Fruit fly (Drosophila melanogaster): ENCODE results near the gene CG7099.

Gene CG7099

DNA sequence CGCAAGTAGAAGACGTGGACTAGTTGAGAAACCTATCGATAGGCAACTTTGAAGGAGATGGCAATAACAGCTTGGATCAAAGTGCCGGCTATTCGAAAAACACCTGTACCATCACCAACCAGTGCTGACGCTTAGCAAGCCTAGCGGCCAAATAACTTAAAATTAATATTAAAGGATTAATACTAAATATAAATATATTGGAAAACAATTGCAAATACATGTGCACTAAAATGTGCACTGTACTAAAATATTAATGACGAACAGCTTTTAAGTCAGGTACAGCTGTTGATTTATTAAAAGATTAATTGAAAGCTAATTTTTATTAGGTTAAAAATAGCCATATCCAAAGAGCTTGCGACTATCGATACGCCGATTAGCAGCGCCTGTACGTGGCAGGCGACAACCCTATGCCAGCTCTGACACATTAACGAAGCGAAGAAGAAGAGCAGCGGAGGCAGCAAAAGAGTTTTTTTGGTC lies 8.8 kb upstream of the CG7099 start, which contains the start of the genes CG9302 and beta'COP (continued):
- TF ChIP-seq CG10321 (GFP tag; IDR thresholded peaks at IDR 0.05): no peak
- peak; percentile 51 for TF ChIP-seq fd96Cb (tag; optimal IDR thresholded peaks at IDR 0.05)
- peak; percentile 46 for TF ChIP-seq CG4820 (GFP tag; optimal IDR thresholded peaks at IDR 0.05)
- peak; percentile 55 for TF ChIP-seq CG10979 (tag; optimal IDR thresholded peaks at IDR 0.05)
- TF ChIP-seq YL-1 (GFP tag; optimal IDR thresholded peaks at IDR 0.05): peak; percentile 73
- TF ChIP-seq nmo (GFP tag; optimal IDR thresholded peaks at IDR 0.05): peak; percentile 91
- TF ChIP-seq D (optimal IDR thresholded peaks at IDR 0.05): no peak
- TF ChIP-seq D (GFP tag; optimal IDR thresholded peaks at IDR 0.05): peak; percentile 32
- peak; percentile 45 for TF ChIP-seq Ets97D (GFP tag; optimal IDR thresholded peaks at IDR 0.05)
- peak; percentile 72 for TF ChIP-seq CG4404 (GFP tag; IDR thresholded peaks at IDR 0.05)
- no peak for TF ChIP-seq vvl (GFP tag; IDR thresholded peaks at IDR 0.05)
- peak; percentile 51 for TF ChIP-seq HLH54F (GFP tag; optimal IDR thresholded peaks at IDR 0.05)
- peak; percentile 68 for TF ChIP-seq inv (GFP tag; IDR thresholded peaks at IDR 0.05; ENCODE audit: partially characterized antibody)
- TF ChIP-seq lov (optimal IDR thresholded peaks at IDR 0.05): no peak
- no peak for TF ChIP-seq lov (GFP tag; IDR thresholded peaks at IDR 0.05)
- TF ChIP-seq nom (GFP tag; optimal IDR thresholded peaks at IDR 0.05): no peak
- no peak for TF ChIP-seq CG1024 (GFP tag; IDR thresholded peaks at IDR 0.05)
- TF ChIP-seq Meics (GFP tag; optimal IDR thresholded peaks at IDR 0.05): peak; percentile 71
- TF ChIP-seq CG11456 (GFP tag; IDR thresholded peaks at IDR 0.05): peak; percentile 68; the same call in 1 of the 3 replicates
- TF ChIP-seq D19A (tag; optimal IDR thresholded peaks at IDR 0.05): no peak
- no peak for TF ChIP-seq CG12769 (tag; optimal IDR thresholded peaks at IDR 0.05)
- peak; percentile 33 for TF ChIP-seq CG7987 (GFP tag; optimal IDR thresholded peaks at IDR 0.05)
- TF ChIP-seq gfzf (GFP tag; optimal IDR thresholded peaks at IDR 0.05): no peak
- no peak for TF ChIP-seq CG14050 (GFP tag; IDR thresholded peaks at IDR 0.05)
- TF ChIP-seq CG8089 (GFP tag; optimal IDR thresholded peaks at IDR 0.05): no peak
- TF ChIP-seq slou (GFP tag; optimal IDR thresholded peaks at IDR 0.05): peak; percentile 81
- no peak for TF ChIP-seq ro (GFP tag; IDR thresholded peaks at IDR 0.05)
- TF ChIP-seq cato (GFP tag; optimal IDR thresholded peaks at IDR 0.05; ENCODE audit: borderline replicate concordance): peak; percentile 50
- TF ChIP-seq ssp (GFP tag; IDR thresholded peaks at IDR 0.05): peak; percentile 54; the same call in 1 of the 2 replicates
- TF ChIP-seq Mad (GFP tag; optimal IDR thresholded peaks at IDR 0.05): peak; percentile 47
- no peak for TF ChIP-seq bowl (GFP tag; IDR thresholded peaks at IDR 0.05)
- TF ChIP-seq Trl (optimal IDR thresholded peaks at IDR 0.05): no peak
- peak; percentile 22 for TF ChIP-seq Trl (GFP tag; optimal IDR thresholded peaks at IDR 0.05)
- no peak for TF ChIP-seq MTF-1 (GFP tag; optimal IDR thresholded peaks at IDR 0.05; ENCODE audit: borderline replicate concordance)
- TF ChIP-seq CG2202 (tag; optimal IDR thresholded peaks at IDR 0.05): peak; percentile 10
- peak; percentile 68; the same call in 2 of the 3 replicates for TF ChIP-seq CG14860 (GFP tag; IDR thresholded peaks at IDR 0.05; ENCODE audit: partially characterized antibody)
- no peak for TF ChIP-seq dati (GFP tag; IDR thresholded peaks at IDR 0.05)
- TF ChIP-seq ken (GFP tag; IDR thresholded peaks at IDR 0.05): peak; percentile 71; the same call in 2 of the 3 replicates
- TF ChIP-seq Doc2 (GFP tag; IDR thresholded peaks at IDR 0.05): no peak
- TF ChIP-seq NC2α (GFP tag; optimal IDR thresholded peaks at IDR 0.05): no peak
- TF ChIP-seq CG1529 (GFP tag; optimal IDR thresholded peaks at IDR 0.05): no peak
- no peak for TF ChIP-seq fu2 (GFP tag; optimal IDR thresholded peaks at IDR 0.05)
- TF ChIP-seq Eip74EF (GFP tag; optimal IDR thresholded peaks at IDR 0.05): no peak
- TF ChIP-seq CG12744 (GFP tag; optimal IDR thresholded peaks at IDR 0.05): peak; percentile 21
- TF ChIP-seq Adf1 (GFP tag; IDR thresholded peaks at IDR 0.05): peak; percentile 48; the same call in 1 of the 2 replicates
- TF ChIP-seq pan (optimal IDR thresholded peaks at IDR 0.05): peak in 1 of 2 experiments; percentile 72
- peak; percentile 47 to 72 for TF ChIP-seq pan (GFP tag; optimal IDR thresholded peaks at IDR 0.05 in 1 of 2, IDR thresholded peaks at IDR 0.05 in 1 of 2)
- TF ChIP-seq scrt (GFP tag; optimal IDR thresholded peaks at IDR 0.05): peak; percentile 67
- TF ChIP-seq CG30020 (tag; optimal IDR thresholded peaks at IDR 0.05): peak; percentile 69
- TF ChIP-seq br (optimal IDR thresholded peaks at IDR 0.05): no peak
- no peak for TF ChIP-seq CG1792 (GFP tag; optimal IDR thresholded peaks at IDR 0.05)
- peak; percentile 31 for TF ChIP-seq CG4854 (GFP tag; optimal IDR thresholded peaks at IDR 0.05)

All from whole organism, embryonic.